Fruit fly (Drosophila melanogaster): Measurements from ENCODE around the gene Paics.

DNA sequence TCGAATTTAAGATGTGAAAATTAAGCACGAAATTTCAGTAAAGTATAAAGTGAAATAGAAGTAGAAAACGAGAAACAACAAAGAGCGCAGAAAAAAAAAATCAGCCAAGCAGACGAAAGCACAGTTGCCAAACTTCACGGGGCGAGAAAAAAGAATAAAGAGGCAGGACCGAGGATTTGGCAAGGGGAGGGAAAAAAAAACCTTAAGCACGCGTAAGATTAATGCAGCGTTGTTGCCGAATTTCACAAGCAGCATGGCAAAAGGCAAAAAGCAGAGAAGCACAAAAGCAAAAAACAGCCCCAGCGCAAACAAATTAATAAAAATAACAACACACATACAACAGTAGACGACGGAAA is 26.1 kb downstream of the Paics start:
- TF ChIP-seq CG8478 (optimal IDR thresholded peaks at IDR 0.05) (no peak), CTCF (optimal IDR thresholded peaks at IDR 0.05) (no peak)
